Worm (Caenorhabditis elegans): ENCODE data around the gene col-160.
A peak's percentile ranks its signal among the peaks of the same experiment; 100 is the strongest.

The col-160 gene

ce11 chrV:13243205-13243604 lies 41.2 kb upstream of the col-160 start (continued):
- TF ChIP-seq ztf-11 (tag; optimal IDR thresholded peaks at IDR 0.05) (no peak), fos-1 (tag; optimal IDR thresholded peaks at IDR 0.05) (peak; percentile 17), alr-1 (tag; optimal IDR thresholded peaks at IDR 0.05) (no peak), nhr-237 (tag; optimal IDR thresholded peaks at IDR 0.05) (no peak), F13H6.1 (tag; optimal IDR thresholded peaks at IDR 0.05) (no peak)

ce11 chrV:13236507-13236906 lies 34.5 kb upstream of the col-160 start, which contains the start of gene dmd-10:
Gene dmd-10, minus strand, starts transcription at chrV:13236607.
- no peak for TF ChIP-seq nhr-10 (tag; optimal IDR thresholded peaks at IDR 0.05)
- TF ChIP-seq crh-2 (tag; optimal IDR thresholded peaks at IDR 0.05): no peak
- TF ChIP-seq nhr-25 (tag; optimal IDR thresholded peaks at IDR 0.05): no peak
- no peak for TF ChIP-seq ztf-1 (GFP tag; conservative IDR thresholded peaks at IDR 0.05)
- no peak for TF ChIP-seq ama-1 (optimal IDR thresholded peaks at IDR 0.05)
- TF ChIP-seq nhr-11 (tag; optimal IDR thresholded peaks at IDR 0.05): no peak
- TF ChIP-seq alr-1 (tag; optimal IDR thresholded peaks at IDR 0.05): no peak
- TF ChIP-seq sma-9 (GFP tag; optimal IDR thresholded peaks at IDR 0.05): no peak
- no peak for TF ChIP-seq sma-9 (tag; optimal IDR thresholded peaks at IDR 0.05)
- no peak for TF ChIP-seq ceh-82 (tag; optimal IDR thresholded peaks at IDR 0.05)
- no peak for TF ChIP-seq nhr-77 (tag; optimal IDR thresholded peaks at IDR 0.05)
- TF ChIP-seq zag-1 (tag; optimal IDR thresholded peaks at IDR 0.05): no peak
- TF ChIP-seq ztf-11 (tag; optimal IDR thresholded peaks at IDR 0.05): no peak

ce11 chrV:13235313-13235712 lies 33.3 kb upstream of the col-160 start:
- no peak for TF ChIP-seq C34F6.9 (tag; optimal IDR thresholded peaks at IDR 0.05)
- TF ChIP-seq mbf-1 (tag; optimal IDR thresholded peaks at IDR 0.05): no peak
- no peak for TF ChIP-seq alr-1 (tag; optimal IDR thresholded peaks at IDR 0.05)
- TF ChIP-seq crh-2 (tag; optimal IDR thresholded peaks at IDR 0.05): no peak
- no peak for TF ChIP-seq F13H6.1 (tag; optimal IDR thresholded peaks at IDR 0.05)
- peak; percentile 24 for TF ChIP-seq ztf-4 (tag; optimal IDR thresholded peaks at IDR 0.05)
- TF ChIP-seq skn-1 (tag; optimal IDR thresholded peaks at IDR 0.05): peak; percentile 55
- no peak for TF ChIP-seq sem-4 (tag; optimal IDR thresholded peaks at IDR 0.05)
- no peak for TF ChIP-seq lin-11 (tag; optimal IDR thresholded peaks at IDR 0.05)

- TF ChIP-seq blmp-1 (tag; optimal IDR thresholded peaks at IDR 0.05; ENCODE audit: insufficient read depth): no peak
Measured at ce11 chrV:13229538-13229937, 27.5 kb upstream of the col-160 start.

ce11 chrV:13221066-13221465 lies 19.1 kb upstream of the col-160 start:
- TF ChIP-seq nhr-21 (tag; optimal IDR thresholded peaks at IDR 0.05): no peak
- no peak for TF ChIP-seq elt-1 (tag; optimal IDR thresholded peaks at IDR 0.05)
- no peak for TF ChIP-seq nhr-25 (tag; optimal IDR thresholded peaks at IDR 0.05)
- no peak for TF ChIP-seq unc-39 (tag; optimal IDR thresholded peaks at IDR 0.05)
- no peak for TF ChIP-seq nhr-12 (tag; optimal IDR thresholded peaks at IDR 0.05)
- no peak for TF ChIP-seq mbf-1 (tag; optimal IDR thresholded peaks at IDR 0.05)
- no peak for TF ChIP-seq mab-5 (tag; optimal IDR thresholded peaks at IDR 0.05)
- TF ChIP-seq sem-4 (tag; optimal IDR thresholded peaks at IDR 0.05): no peak
- TF ChIP-seq fos-1 (tag; optimal IDR thresholded peaks at IDR 0.05): no peak
- no peak for TF ChIP-seq snpc-4 (tag; optimal IDR thresholded peaks at IDR 0.05)
- TF ChIP-seq nhr-11 (tag; optimal IDR thresholded peaks at IDR 0.05): no peak
- TF ChIP-seq mdl-1 (tag; optimal IDR thresholded peaks at IDR 0.05): no peak
- TF ChIP-seq ama-1 (optimal IDR thresholded peaks at IDR 0.05): no peak
- TF ChIP-seq C34F6.9 (tag; optimal IDR thresholded peaks at IDR 0.05): no peak
- no peak for TF ChIP-seq ztf-1 (GFP tag; conservative IDR thresholded peaks at IDR 0.05)
- TF ChIP-seq ceh-82 (tag; optimal IDR thresholded peaks at IDR 0.05): no peak

ce11 chrV:13212584-13212983 lies 10.6 kb upstream of the col-160 start:
- TF ChIP-seq sma-9 (GFP tag; optimal IDR thresholded peaks at IDR 0.05) (peak; percentile 80), sma-9 (tag; optimal IDR thresholded peaks at IDR 0.05) (no peak), elt-1 (tag; optimal IDR thresholded peaks at IDR 0.05) (no peak), nhr-237 (tag; optimal IDR thresholded peaks at IDR 0.05) (no peak), crh-2 (tag; optimal IDR thresholded peaks at IDR 0.05) (peak; percentile 79), fos-1 (tag; optimal IDR thresholded peaks at IDR 0.05) (peak; percentile 98), F13H6.1 (tag; optimal IDR thresholded peaks at IDR 0.05) (peak; percentile 70)

- TF ChIP-seq elt-1 (tag; optimal IDR thresholded peaks at IDR 0.05) (no peak), ztf-1 (GFP tag; conservative IDR thresholded peaks at IDR 0.05) (no peak), R02D3.7 (tag; optimal IDR thresholded peaks at IDR 0.05) (no peak), lin-13 (GFP tag; optimal IDR thresholded peaks at IDR 0.05) (no peak), peb-1 (tag; optimal IDR thresholded peaks at IDR 0.05) (no peak), lin-39 (tag; optimal IDR thresholded peaks at IDR 0.05) (no peak), unc-62 (GFP tag; optimal IDR thresholded peaks at IDR 0.05) (no peak), egl-27 (tag; optimal IDR thresholded peaks at IDR 0.05) (no peak), nhr-11 (tag; optimal IDR thresholded peaks at IDR 0.05) (no peak), dmd-4 (tag; optimal IDR thresholded peaks at IDR 0.05) (no peak), sma-3 (GFP tag; optimal IDR thresholded peaks at IDR 0.05) (no peak), ZK546.5 (tag; optimal IDR thresholded peaks at IDR 0.05) (no peak)
Measured at ce11 chrV:13209567-13209966, 7.6 kb upstream of the col-160 start, which contains the start of gene F57B1.6. Gene F57B1.6, plus strand, starts transcription at chrV:13209645.
